Worm (Caenorhabditis elegans) whole organism, L2 larva: ENCODE data around the gene alx-1.

Experiments used
- C34F6.9 ChIP-seq: fragments of 150-350 bp; optimal IDR thresholded peaks from 2 replicates; lab custom pipeline; 2014; ENCODE audit warnings: missing biosample characterization, missing genetic modification characterization
- F13H6.1 ChIP-seq: sonication (generic microtip); optimal IDR thresholded peaks from 2 replicates; lab custom pipeline; 2016; ENCODE audit warnings: missing genetic modification characterization, missing compliant biosample characterization
- Y55F3AM.14 ChIP-seq: fragments of 200-800 bp; sonication (Bioruptor generic); optimal IDR thresholded peaks from 2 replicates; lab custom pipeline; 2018; ENCODE audit warnings: mild to moderate bottlenecking, missing genetic modification characterization, missing compliant biosample characterization
- ZK546.5 ChIP-seq: sonication (generic microtip); optimal IDR thresholded peaks from 2 replicates; lab custom pipeline; 2017; ENCODE audit warnings: missing biosample characterization, missing genetic modification characterization
- aly-2 ChIP-seq: fragments of 150-350 bp; optimal IDR thresholded peaks from 2 replicates; lab custom pipeline; 2014; ENCODE audit warnings: missing biosample characterization, missing genetic modification characterization
- ceh-16 ChIP-seq: fragments of 150-350 bp; optimal IDR thresholded peaks from 2 replicates; lab custom pipeline; 2014; ENCODE audit warnings: missing biosample characterization, missing genetic modification characterization
- ceh-82 ChIP-seq: fragments of 150-350 bp; optimal IDR thresholded peaks from 2 replicates; lab custom pipeline; 2014; ENCODE audit warnings: missing biosample characterization, missing genetic modification characterization
- dmd-4 ChIP-seq: sonication (generic microtip); optimal IDR thresholded peaks from 2 replicates; lab custom pipeline; 2017; ENCODE audit warnings: missing biosample characterization, missing genetic modification characterization
- egl-27 ChIP-seq: sonication (generic microtip); optimal IDR thresholded peaks from 3 replicates; lab custom pipeline; 2017; ENCODE audit warnings: missing biosample characterization, missing genetic modification reagents, missing genetic modification characterization
- elt-3 ChIP-seq: sonication (generic microtip); optimal IDR thresholded peaks from 2 replicates; lab custom pipeline; 2017; ENCODE audit warnings: missing biosample characterization, missing genetic modification characterization
- gmeb-1 ChIP-seq: fragments of 150-350 bp; optimal IDR thresholded peaks from 2 replicates; lab custom pipeline; 2014; ENCODE audit warnings: missing biosample characterization, missing genetic modification characterization
- lin-11 ChIP-seq: fragments of 150-350 bp; sonication (generic microtip); optimal IDR thresholded peaks from 2 replicates; lab custom pipeline; 2014; ENCODE audit warnings: missing biosample characterization, missing genetic modification characterization, inconsistent platforms, mixed read lengths
- lin-13 ChIP-seq: fragments of 150-350 bp; optimal IDR thresholded peaks from 2 replicates; lab custom pipeline; 2014; ENCODE audit warnings: missing biosample characterization, missing genetic modification reagents, missing genetic modification characterization
- lin-39 ChIP-seq: fragments of 150-350 bp; optimal IDR thresholded peaks from 2 replicates; lab custom pipeline; 2014; ENCODE audit warnings: missing biosample characterization, missing genetic modification reagents, missing genetic modification characterization
- lsy-2 ChIP-seq, 2 experiments: fragments of 150-350 bp in 1 of 2; sonication (generic microtip) in 1 of 2; optimal IDR thresholded peaks; 2 replicates each; lab custom pipeline; 2014 to 2017; ENCODE audit warnings: missing biosample characterization in 2 of 2, missing genetic modification characterization in 2 of 2
- mab-5 ChIP-seq: fragments of 150-350 bp; optimal IDR thresholded peaks from 2 replicates; lab custom pipeline; 2014; ENCODE audit warnings: missing biosample characterization, missing genetic modification characterization
- mbf-1 ChIP-seq: sonication (generic microtip); optimal IDR thresholded peaks from 2 replicates; lab custom pipeline; 2017; ENCODE audit warnings: missing biosample characterization, missing genetic modification characterization
- mdl-1 ChIP-seq, 2 experiments: fragments of 150-350 bp in 1 of 2; sonication (generic microtip) in 1 of 2; optimal IDR thresholded peaks; 2 replicates each; lab custom pipeline; 2017; ENCODE audit warnings: missing biosample characterization in 2 of 2, missing genetic modification characterization in 2 of 2
- nhr-10 ChIP-seq: sonication (generic microtip); optimal IDR thresholded peaks from 2 replicates; lab custom pipeline; 2017; ENCODE audit warnings: missing biosample characterization, missing genetic modification characterization
- nhr-11 ChIP-seq: fragments of 150-350 bp; optimal IDR thresholded peaks from 2 replicates; lab custom pipeline; 2014; ENCODE audit warnings: missing biosample characterization, missing genetic modification characterization
- nhr-237 ChIP-seq: fragments of 150-350 bp; optimal IDR thresholded peaks from 2 replicates; lab custom pipeline; 2014; ENCODE audit warnings: missing biosample characterization, missing genetic modification characterization
- nhr-25 ChIP-seq: fragments of 150-350 bp; sonication (generic microtip); optimal IDR thresholded peaks from 3 replicates; lab custom pipeline; 2014; ENCODE audit warnings: missing biosample characterization, missing genetic modification characterization
- nhr-6 ChIP-seq: fragments of 150-350 bp; optimal IDR thresholded peaks from 2 replicates; lab custom pipeline; 2014; ENCODE audit warnings: missing biosample characterization, missing genetic modification characterization
- nhr-77 ChIP-seq: fragments of 150-350 bp; optimal IDR thresholded peaks from 2 replicates; lab custom pipeline; 2014; ENCODE audit warnings: missing biosample characterization, missing genetic modification characterization
- skn-1 ChIP-seq: sonication (generic microtip); optimal IDR thresholded peaks from 2 replicates; lab custom pipeline; 2017; ENCODE audit warnings: missing biosample characterization, missing genetic modification characterization
- sma-3 ChIP-seq: sonication (generic microtip); optimal IDR thresholded peaks from 2 replicates; lab custom pipeline; 2016; ENCODE audit warnings: missing genetic modification reagents, missing genetic modification characterization, missing compliant biosample characterization
- sma-9 ChIP-seq, 2 experiments: fragments of 150-350 bp in 1 of 2; sonication (generic microtip) in 1 of 2; optimal IDR thresholded peaks; 2 replicates each; lab custom pipeline; 2014 to 2016; ENCODE audit warnings: missing genetic modification characterization in 2 of 2, mild to moderate bottlenecking in 1 of 2, missing biosample characterization in 1 of 2, missing compliant biosample characterization in 1 of 2, missing genetic modification reagents in 1 of 2, moderate library complexity in 1 of 2
- snpc-4 ChIP-seq: fragments of 150-350 bp; optimal IDR thresholded peaks from 2 replicates; lab custom pipeline; 2014; ENCODE audit warnings: missing biosample characterization, missing genetic modification characterization
- unc-39 ChIP-seq: fragments of 150-350 bp; optimal IDR thresholded peaks from 2 replicates; lab custom pipeline; 2014; ENCODE audit warnings: missing biosample characterization, missing genetic modification characterization
- unc-55 ChIP-seq: fragments of 150-350 bp; sonication (generic microtip); optimal IDR thresholded peaks from 3 replicates; lab custom pipeline; 2014; ENCODE audit warnings: missing biosample characterization, missing genetic modification reagents, missing genetic modification characterization
- unc-62 ChIP-seq: fragments of 150-350 bp; optimal IDR thresholded peaks from 2 replicates; lab custom pipeline; 2014; ENCODE audit warnings: missing biosample characterization, missing genetic modification reagents, missing genetic modification characterization
- zag-1 ChIP-seq: fragments of 150-350 bp; optimal IDR thresholded peaks from 2 replicates; lab custom pipeline; 2014; ENCODE audit warnings: missing biosample characterization, missing genetic modification characterization
- ztf-1 ChIP-seq: fragments of 200-800 bp; sonication (Bioruptor generic); conservative IDR thresholded peaks from 2 replicates; pipeline ENCODE4 v1.3.6; 2022; ENCODE audit warnings: missing genetic modification characterization, missing compliant biosample characterization
- ztf-11 ChIP-seq: sonication (generic microtip); optimal IDR thresholded peaks from 2 replicates; lab custom pipeline; 2017; ENCODE audit warnings: missing biosample characterization, missing genetic modification characterization

The alx-1 gene

ce11 chrIII:9932091-9932490 lies 25.1 kb upstream of the alx-1 start, which contains the start of gene dec-7:
dec-7 (plus strand) TSS chrIII:9932398.
- TF ChIP-seq sma-9 (GFP tag; optimal IDR thresholded peaks at IDR 0.05; lab: Kevin White, UChicago) (no peak), sma-9 (tag; optimal IDR thresholded peaks at IDR 0.05; lab: Kevin White, UChicago) (no peak), nhr-11 (tag; lab: Kevin White, UChicago) (no peak), ceh-16 (tag; lab: Kevin White, UChicago) (no peak), lin-13 (no peak), mbf-1 (tag; lab: Kevin White, UChicago) (no peak), F13H6.1 (tag; lab: Kevin White, UChicago) (no peak), elt-3 (tag; lab: Kevin White, UChicago) (no peak), nhr-25 (tag; lab: Kevin White, UChicago) (no peak), lin-39 (tag; lab: Kevin White, UChicago) (no peak), skn-1 (tag; lab: Kevin White, UChicago) (no peak), nhr-237 (tag; lab: Kevin White, UChicago) (no peak), nhr-10 (no peak), unc-39 (tag; lab: Kevin White, UChicago) (no peak), ztf-1 (GFP tag; lab: Robert Waterston, UW) (no peak), ztf-11 (tag; lab: Kevin White, UChicago) (no peak), zag-1 (tag; lab: Kevin White, UChicago) (no peak), lin-11 (no peak)

DNA sequence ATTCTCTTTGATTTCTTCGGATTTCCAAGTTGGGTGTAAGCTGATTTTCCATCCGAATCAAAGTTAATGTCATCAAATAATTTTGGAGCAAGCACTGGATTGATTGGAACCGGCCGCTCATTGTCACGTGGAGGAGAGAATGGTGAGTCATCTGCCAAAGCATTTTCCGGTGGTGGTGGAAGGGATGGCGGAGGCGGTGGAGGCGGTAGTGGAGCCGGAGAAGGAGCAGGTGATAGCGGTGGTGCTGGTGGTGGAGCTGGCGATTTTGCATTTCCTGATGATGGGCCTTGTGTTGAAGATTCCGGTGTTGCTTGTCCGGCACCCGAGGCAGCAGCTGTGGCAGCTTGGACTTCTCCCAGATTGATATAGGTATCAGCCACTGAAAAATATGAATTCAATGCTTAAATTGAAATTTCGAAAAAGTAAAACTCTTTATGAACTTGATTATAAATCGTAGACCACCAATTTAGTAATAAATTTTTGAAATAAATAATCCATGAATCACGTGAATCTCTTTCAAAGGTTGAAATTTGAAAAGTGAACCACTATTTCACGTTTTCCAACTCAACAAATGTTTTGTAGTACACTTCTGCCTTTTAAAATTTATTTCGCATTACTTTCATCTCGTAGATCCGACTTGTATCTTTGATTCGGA lies 16.0 kb upstream of the alx-1 start, which contains the start of the genes K03H1.9 and K03H1.12:
Gene K03H1.9 (minus strand): TSS at position 471 of the 655 bp plus-strand sequence.
Gene K03H1.12 (plus strand): TSS at position 605 of the 655 bp plus-strand sequence.
- TF ChIP-seq nhr-237 (tag; lab: Kevin White, UChicago) (no peak), skn-1 (tag; lab: Kevin White, UChicago) (no peak), nhr-11 (tag; lab: Kevin White, UChicago) (no peak), gmeb-1 (no peak), mdl-1 (tag; optimal IDR thresholded peaks at IDR 0.05; lab: Kevin White, UChicago) (no peak), sma-9 (GFP tag; optimal IDR thresholded peaks at IDR 0.05; lab: Kevin White, UChicago) (no peak), sma-9 (tag; optimal IDR thresholded peaks at IDR 0.05; lab: Kevin White, UChicago) (no peak), lin-11 (no peak)

- TF ChIP-seq unc-62 (GFP tag; lab: Kevin White, UChicago) = no peak
- no peak for TF ChIP-seq ZK546.5 (tag; lab: Kevin White, UChicago)
- no peak for TF ChIP-seq dmd-4 (tag; lab: Kevin White, UChicago)
- TF ChIP-seq F13H6.1 (tag; lab: Kevin White, UChicago) = no peak
- no peak for TF ChIP-seq Y55F3AM.14 (GFP tag; lab: Kevin White, UChicago)
- no peak for TF ChIP-seq mbf-1 (tag; lab: Kevin White, UChicago)
Measured at ce11 chrIII:9944723-9945122, 12.4 kb upstream of the alx-1 start, which contains the start of gene gln-2. gln-2 (minus strand) TSS chrIII:9944823.

DNA sequence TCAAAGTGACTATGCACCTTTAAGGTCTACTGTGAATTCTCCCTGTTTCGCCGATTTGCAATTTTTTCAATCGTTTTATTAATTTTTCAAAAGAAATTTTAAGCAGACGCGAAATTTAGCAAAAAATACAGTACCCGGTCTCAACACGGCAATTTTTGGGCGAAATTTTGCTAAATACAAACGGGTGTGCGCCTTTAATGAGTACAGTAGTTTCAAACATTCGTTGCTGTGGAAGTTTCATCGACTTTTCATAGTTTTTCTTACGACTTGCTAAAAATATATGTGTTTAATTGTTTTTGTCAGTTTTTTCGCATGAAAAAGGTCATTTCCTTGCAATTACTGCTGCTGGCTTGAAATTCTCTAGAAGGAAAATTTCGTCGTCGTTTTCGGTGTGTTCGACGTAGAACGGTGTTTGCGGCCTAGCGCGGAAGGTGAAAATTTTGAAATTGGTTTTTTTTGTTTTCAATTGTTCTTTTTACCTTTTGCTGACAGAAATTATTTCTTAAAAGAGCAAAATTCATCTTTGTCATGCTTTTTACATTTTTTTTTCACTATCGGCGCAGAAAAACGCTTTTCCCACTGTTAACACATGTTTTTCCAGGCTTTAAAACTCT lies 10.2 kb upstream of the alx-1 start, which contains the start of gene K03H1.7:
Gene K03H1.7 (plus strand): TSS at position 600 of the 614 bp plus-strand sequence.
- TF ChIP-seq ZK546.5 (tag; lab: Kevin White, UChicago) (no peak), gmeb-1 (peak; percentile 54)

- no peak for TF ChIP-seq lsy-2 (tag; optimal IDR thresholded peaks at IDR 0.05; lab: Kevin White, UChicago)
- TF ChIP-seq nhr-77 (tag; lab: Kevin White, UChicago) = no peak
- TF ChIP-seq mdl-1 (tag; optimal IDR thresholded peaks at IDR 0.05; lab: Kevin White, UChicago) = no peak
- no peak for TF ChIP-seq nhr-11 (tag; lab: Kevin White, UChicago)
- TF ChIP-seq unc-55 (GFP tag; lab: Kevin White, UChicago) = peak; percentile 29
- TF ChIP-seq C34F6.9 = peak; percentile 13
- no peak for TF ChIP-seq F13H6.1 (tag; lab: Kevin White, UChicago)
- no peak for TF ChIP-seq Y55F3AM.14 (GFP tag; lab: Kevin White, UChicago)
Measured at ce11 chrIII:9950244-9950643, 6.9 kb upstream of the alx-1 start, which contains the start of gene K03H1.13. K03H1.13 (minus strand) TSS chrIII:9950344.

ce11 chrIII:9951864-9952263 lies 5.3 kb upstream of the alx-1 start, which contains the start of gene K03H1.11:
K03H1.11 (minus strand) TSS chrIII:9951964.
- TF ChIP-seq ceh-82 (tag; lab: Kevin White, UChicago) (no peak), lin-39 (tag; lab: Kevin White, UChicago) (no peak), egl-27 (tag; lab: Kevin White, UChicago) (no peak), sma-3 (GFP tag; lab: Kevin White, UChicago) (no peak), snpc-4 (tag; lab: Kevin White, UChicago) (no peak), zag-1 (tag; lab: Kevin White, UChicago) (no peak), nhr-10 (no peak), mbf-1 (tag; lab: Kevin White, UChicago) (no peak), C34F6.9 (no peak), nhr-237 (tag; lab: Kevin White, UChicago) (no peak), mab-5 (tag; lab: Kevin White, UChicago) (no peak), unc-39 (tag; lab: Kevin White, UChicago) (no peak), nhr-6 (tag; lab: Kevin White, UChicago) (no peak), aly-2 (tag; lab: Kevin White, UChicago) (no peak), sma-9 (GFP tag; optimal IDR thresholded peaks at IDR 0.05; lab: Kevin White, UChicago) (no peak), sma-9 (tag; optimal IDR thresholded peaks at IDR 0.05; lab: Kevin White, UChicago) (no peak)
- TF ChIP-seq, all 48 proteins: peak for 0
